Worm (Caenorhabditis elegans) whole organism, L4 larva: ENCODE results near the gene wip-1.

Source experiments
- fkh-10 ChIP-seq: fragments of 150-350 bp; optimal IDR thresholded peaks from 2 replicates; lab custom pipeline; 2014; ENCODE audit warnings: missing biosample characterization, missing genetic modification reagents, missing genetic modification characterization
- nhr-11 ChIP-seq: fragments of 150-350 bp; optimal IDR thresholded peaks from 2 replicates; lab custom pipeline; 2014; ENCODE audit warnings: missing biosample characterization, missing genetic modification characterization
- pqm-1 ChIP-seq: sonication (generic microtip); optimal IDR thresholded peaks from 2 replicates; lab custom pipeline; 2017; ENCODE audit warnings: missing biosample characterization, missing genetic modification characterization

DNA sequence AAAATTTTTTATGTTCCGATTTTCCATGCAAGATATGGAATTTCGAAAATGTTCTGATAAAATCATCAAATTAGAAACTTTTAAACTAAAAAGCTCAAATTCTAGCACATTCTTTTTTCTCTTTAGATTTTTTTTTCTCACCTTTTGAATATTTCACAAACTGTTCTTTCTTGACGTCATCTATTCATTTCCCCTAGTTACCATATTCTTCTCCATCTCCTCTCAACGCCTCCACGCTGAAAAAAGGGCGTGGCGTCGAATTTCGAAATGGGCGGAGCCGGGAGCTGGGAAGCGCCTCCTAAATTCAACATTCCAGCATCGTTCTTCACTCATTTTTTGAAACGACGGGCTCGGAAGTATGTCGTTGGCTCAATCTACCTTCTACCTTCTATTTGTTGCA is 23.7 kb downstream of the wip-1 start, which contains the start of gene nlp-43:
- TF ChIP-seq nhr-11 (no peak), pqm-1 (tag; lab: Kevin White, UChicago) (no peak), fkh-10 (GFP tag; lab: Kevin White, UChicago) (no peak)
